Fruit fly (Drosophila melanogaster) whole organism, embryonic: ENCODE results near the gene CG43980.
A peak's percentile ranks its signal among the peaks of the same experiment; 100 is the strongest.

Experiments used
- ATbp ChIP-seq: fragments of 200-800 bp; sonication (Bioruptor generic); optimal IDR thresholded peaks from 2 replicates; lab custom pipeline; 2017; ENCODE audit warnings: missing biosample characterization, mild to moderate bottlenecking, missing genetic modification characterization, missing genetic modification reagents
- Abd-B ChIP-seq: fragments of 200-800 bp; sonication (Bioruptor generic); optimal IDR thresholded peaks from 2 replicates; lab custom pipeline; 2018; ENCODE audit warnings: missing biosample characterization, mild to moderate bottlenecking, missing genetic modification characterization, moderate library complexity
- Atf6 ChIP-seq: fragments of 200-800 bp; sonication (Bioruptor generic); IDR thresholded peaks from 2 replicates; pipeline ENCODE4 v1.3.6; 2022; ENCODE audit warnings: missing biosample characterization, missing genetic modification characterization
- Bteb2 ChIP-seq: fragments of 200-800 bp; sonication (Bioruptor generic); optimal IDR thresholded peaks from 2 replicates; lab custom pipeline; 2016; ENCODE audit warnings: missing biosample characterization, missing genetic modification characterization
- CG10147 ChIP-seq: fragments of 200-800 bp; sonication (Bioruptor generic); optimal IDR thresholded peaks from 2 replicates; lab custom pipeline; 2019; ENCODE audit warnings: missing biosample characterization, mild to moderate bottlenecking, missing genetic modification characterization, moderate library complexity
- CG11696 ChIP-seq: fragments of 200-800 bp; sonication (Bioruptor generic); IDR thresholded peaks from 2 replicates; pipeline ENCODE4 v1.3.6; 2022; ENCODE audit warnings: missing biosample characterization, missing genetic modification characterization
- CG12659 ChIP-seq: fragments of 200-800 bp; sonication (Bioruptor generic); optimal IDR thresholded peaks from 3 replicates; lab custom pipeline; 2017; ENCODE audit warnings: mild to moderate bottlenecking, missing biosample characterization, missing genetic modification reagents, missing genetic modification characterization
- CG13123 ChIP-seq: fragments of 200-800 bp; sonication (Bioruptor generic); optimal IDR thresholded peaks from 2 replicates; lab custom pipeline; 2016; ENCODE audit warnings: missing biosample characterization, missing genetic modification characterization
- CG13287 ChIP-seq: fragments of 200-800 bp; sonication (Bioruptor generic); IDR thresholded peaks from 2 replicates; pipeline ENCODE4 v1.3.6; 2022; ENCODE audit warnings: missing biosample characterization, missing genetic modification characterization; ENCODE audit not compliant: partially characterized antibody
- CG17361 ChIP-seq: fragments of 200-800 bp; sonication (Bioruptor generic); IDR thresholded peaks from 3 replicates; pipeline ENCODE4 v1.3.6; 2022; ENCODE audit warnings: missing biosample characterization, missing genetic modification characterization
- CG17912 ChIP-seq: fragments of 200-800 bp; sonication (Bioruptor generic); optimal IDR thresholded peaks from 2 replicates; lab custom pipeline; 2018; ENCODE audit warnings: missing biosample characterization, mild to moderate bottlenecking, missing genetic modification characterization
- CG18262 ChIP-seq: fragments of 200-800 bp; optimal IDR thresholded peaks from 3 replicates; lab custom pipeline; 2019; ENCODE audit warnings: missing biosample characterization, mild to moderate bottlenecking, missing genetic modification characterization, moderate library complexity
- CG2120 ChIP-seq: fragments of 200-800 bp; sonication (Bioruptor generic); optimal IDR thresholded peaks from 3 replicates; lab custom pipeline; 2016; ENCODE audit warnings: missing biosample characterization, missing genetic modification characterization
- CG2199 ChIP-seq: fragments of 200-800 bp; sonication (Bioruptor generic); IDR thresholded peaks from 3 replicates; pipeline ENCODE4 v1.3.6; 2022; ENCODE audit warnings: missing biosample characterization, missing genetic modification characterization
- CG5245 ChIP-seq: fragments of 200-800 bp; sonication (Bioruptor generic); optimal IDR thresholded peaks from 3 replicates; lab custom pipeline; 2016; ENCODE audit warnings: missing biosample characterization, missing genetic modification characterization
- CG6791 ChIP-seq: fragments of 200-800 bp; sonication (Bioruptor generic); IDR thresholded peaks from 3 replicates; pipeline ENCODE4 v1.3.6; 2022; ENCODE audit warnings: missing biosample characterization, missing genetic modification characterization; ENCODE audit not compliant: partially characterized antibody
- CG6813 ChIP-seq: fragments of 200-800 bp; sonication (Bioruptor generic); optimal IDR thresholded peaks from 2 replicates; lab custom pipeline; 2017; ENCODE audit warnings: missing biosample characterization, missing genetic modification characterization, mild to moderate bottlenecking, moderate library complexity, missing genetic modification reagents
- CG8281 ChIP-seq: fragments of 200-800 bp; sonication (Bioruptor generic); optimal IDR thresholded peaks from 2 replicates; lab custom pipeline; 2018; ENCODE audit warnings: missing biosample characterization, mild to moderate bottlenecking, missing genetic modification characterization, moderate library complexity
- CG9817 ChIP-seq: fragments of 200-800 bp; sonication (Bioruptor generic); optimal IDR thresholded peaks from 2 replicates; lab custom pipeline; 2018; ENCODE audit warnings: missing biosample characterization, mild to moderate bottlenecking, missing genetic modification characterization, moderate library complexity
- Ets97D ChIP-seq: fragments of 200-800 bp; sonication (Bioruptor generic); optimal IDR thresholded peaks from 3 replicates; lab custom pipeline; 2016; ENCODE audit warnings: missing biosample characterization, missing genetic modification characterization
- HHEX ChIP-seq: fragments of 200-800 bp; sonication (Bioruptor generic); optimal IDR thresholded peaks from 3 replicates; lab custom pipeline; 2017; ENCODE audit warnings: missing biosample characterization, mild to moderate bottlenecking, missing genetic modification characterization, missing genetic modification reagents
- Hsf ChIP-seq: fragments of 200-800 bp; sonication (Bioruptor generic); optimal IDR thresholded peaks from 3 replicates; lab custom pipeline; 2016; ENCODE audit warnings: missing biosample characterization, missing genetic modification characterization
- MBD-R2 ChIP-seq: fragments of 200-800 bp; sonication (Bioruptor generic); IDR thresholded peaks from 2 replicates; pipeline ENCODE4 v1.3.6; 2022; ENCODE audit warnings: missing biosample characterization, missing genetic modification characterization
- MESR4 ChIP-seq: fragments of 200-800 bp; sonication (Bioruptor generic); optimal IDR thresholded peaks from 2 replicates; lab custom pipeline; 2018; ENCODE audit warnings: missing biosample characterization, mild to moderate bottlenecking, missing genetic modification characterization, moderate library complexity
- Med ChIP-seq: fragments of 200-800 bp; sonication (Bioruptor generic); peaks from one replicate; lab custom pipeline; 2016; ENCODE audit warnings: missing biosample characterization, missing genetic modification characterization, mild to moderate bottlenecking, inconsistent platforms, moderate library complexity
- Pdp1 ChIP-seq, 2 experiments: fragments of 200-800 bp; sonication (Bioruptor generic); optimal IDR thresholded peaks; 3 replicates each; lab custom pipeline; 2016; ENCODE audit warnings: missing biosample characterization in 2 of 2, missing genetic modification characterization in 2 of 2, mild to moderate bottlenecking in 1 of 2, moderate library complexity in 1 of 2
- Sox102F ChIP-seq: fragments of 200-800 bp; sonication (Bioruptor generic); optimal IDR thresholded peaks from 2 replicates; lab custom pipeline; 2018; ENCODE audit warnings: missing biosample characterization, mild to moderate bottlenecking, missing genetic modification characterization, moderate library complexity
- Ssrp ChIP-seq: fragments of 200-800 bp; sonication (Bioruptor generic); optimal IDR thresholded peaks from 2 replicates; lab custom pipeline; 2018; ENCODE audit warnings: missing biosample characterization, mild to moderate bottlenecking, missing genetic modification characterization, moderate library complexity
- abd-A ChIP-seq: fragments of 200-800 bp; sonication (Bioruptor generic); optimal IDR thresholded peaks from 3 replicates; lab custom pipeline; 2019; ENCODE audit warnings: missing biosample characterization, mild to moderate bottlenecking, missing genetic modification characterization, moderate library complexity
- bab2 ChIP-seq: fragments of 200-800 bp; sonication (Bioruptor generic); optimal IDR thresholded peaks from 2 replicates; lab custom pipeline; 2016; ENCODE audit warnings: missing biosample characterization, missing genetic modification characterization
- cad ChIP-seq: fragments of >200 bp; optimal IDR thresholded peaks from 2 replicates; lab custom pipeline; 2017; ENCODE audit warnings: missing biosample characterization, missing genetic modification characterization
- crc ChIP-seq: fragments of 200-800 bp; sonication (Bioruptor generic); optimal IDR thresholded peaks from 2 replicates; lab custom pipeline; 2016; ENCODE audit warnings: missing biosample characterization, missing genetic modification characterization
- crol ChIP-seq: fragments of 200-800 bp; sonication (Bioruptor generic); IDR thresholded peaks from 2 replicates; pipeline ENCODE4 v1.3.6; 2022; ENCODE audit warnings: missing biosample characterization, missing genetic modification characterization
- esg ChIP-seq: fragments of 200-800 bp; sonication (Bioruptor generic); conservative IDR thresholded peaks from 2 replicates; pipeline ENCODE4 v1.3.6; 2022; ENCODE audit warnings: missing biosample characterization, missing genetic modification characterization
- gce ChIP-seq: fragments of 200-800 bp; sonication (Bioruptor generic); IDR thresholded peaks from 3 replicates; pipeline ENCODE4 v1.3.6; 2022; ENCODE audit warnings: missing biosample characterization, missing genetic modification characterization
- gem ChIP-seq: fragments of 200-800 bp; sonication (Bioruptor generic); optimal IDR thresholded peaks from 2 replicates; lab custom pipeline; 2019; ENCODE audit warnings: missing biosample characterization, mild to moderate bottlenecking, missing genetic modification characterization, moderate library complexity
- gfzf ChIP-seq: fragments of 200-800 bp; sonication (Bioruptor generic); optimal IDR thresholded peaks from 2 replicates; lab custom pipeline; 2016; ENCODE audit warnings: missing biosample characterization, mild to moderate bottlenecking, missing genetic modification characterization, moderate library complexity
- gsb ChIP-seq: fragments of 200-800 bp; sonication (Bioruptor generic); IDR thresholded peaks from 2 replicates; pipeline ENCODE4 v1.3.6; 2022; ENCODE audit warnings: missing biosample characterization, missing genetic modification characterization
- jumu ChIP-seq: fragments of 200-800 bp; sonication (Bioruptor generic); optimal IDR thresholded peaks from 3 replicates; lab custom pipeline; 2016; ENCODE audit warnings: missing biosample characterization, missing genetic modification characterization
- kni ChIP-seq: fragments of 200-800 bp; sonication (Bioruptor generic); optimal IDR thresholded peaks from 3 replicates; lab custom pipeline; 2017; ENCODE audit warnings: mild to moderate bottlenecking, missing biosample characterization, missing genetic modification reagents, missing genetic modification characterization
- knrl ChIP-seq: fragments of 200-800 bp; sonication (Bioruptor generic); IDR thresholded peaks from 3 replicates; pipeline ENCODE4 v1.3.6; 2022; ENCODE audit warnings: missing biosample characterization, missing genetic modification characterization; ENCODE audit not compliant: partially characterized antibody
- luna ChIP-seq: fragments of 200-800 bp; sonication (Bioruptor generic); optimal IDR thresholded peaks from 2 replicates; lab custom pipeline; 2016; ENCODE audit warnings: missing biosample characterization, missing genetic modification characterization
- nau ChIP-seq: fragments of 200-800 bp; sonication (Bioruptor generic); optimal IDR thresholded peaks from 3 replicates; lab custom pipeline; 2017; ENCODE audit warnings: missing biosample characterization, mild to moderate bottlenecking, missing genetic modification characterization, missing genetic modification reagents
- nmo ChIP-seq: fragments of 200-800 bp; sonication (Bioruptor generic); optimal IDR thresholded peaks from 2 replicates; lab custom pipeline; 2018; ENCODE audit warnings: missing biosample characterization, mild to moderate bottlenecking, missing genetic modification characterization, moderate library complexity
- pfk ChIP-seq: fragments of 200-800 bp; sonication (Bioruptor generic); optimal IDR thresholded peaks from 2 replicates; lab custom pipeline; 2018; ENCODE audit warnings: missing biosample characterization, mild to moderate bottlenecking, missing genetic modification characterization, moderate library complexity
- pnt ChIP-seq: fragments of 200-800 bp; sonication (Bioruptor generic); optimal IDR thresholded peaks from 3 replicates; lab custom pipeline; 2016; ENCODE audit warnings: missing biosample characterization, missing genetic modification characterization
- sc ChIP-seq, 3 experiments: fragments of >200 bp in 2 of 3; fragments of 200-800 bp in 1 of 3; sonication (Bioruptor generic) in 1 of 3; optimal IDR thresholded peaks; 2 replicates in 2 of 3; 3 replicates in 1 of 3; lab custom pipeline; 2017; ENCODE audit warnings: mild to moderate bottlenecking in 1 of 3, missing biosample characterization in 1 of 3, missing genetic modification characterization in 1 of 3, missing genetic modification reagents in 1 of 3
- sim ChIP-seq: fragments of 200-800 bp; sonication (Bioruptor generic); IDR thresholded peaks from 2 replicates; pipeline ENCODE4 v1.3.6; 2022; ENCODE audit warnings: missing biosample characterization, missing genetic modification characterization
- slp2 ChIP-seq: fragments of 200-800 bp; sonication (Bioruptor generic); optimal IDR thresholded peaks from 2 replicates; lab custom pipeline; 2016; ENCODE audit warnings: missing biosample characterization, missing genetic modification characterization
- trem ChIP-seq: fragments of 200-800 bp; optimal IDR thresholded peaks from 3 replicates; lab custom pipeline; 2019; ENCODE audit warnings: missing biosample characterization, mild to moderate bottlenecking, missing genetic modification characterization, moderate library complexity

The CG43980 gene

dm6 chr3L:21640815-21641214 lies 3.9 kb upstream of the CG43980 start, which contains the start of gene Atox1 (continued):
- TF ChIP-seq Atf6, result no peak
- peak; percentile 35 for TF ChIP-seq luna (GFP tag; lab: Kevin White, UChicago)
- TF ChIP-seq Bteb2, result peak; percentile 7
- TF ChIP-seq CG17912 (GFP tag; lab: Kevin White, UChicago), result peak; percentile 72
- no peak for TF ChIP-seq Sox102F (GFP tag; lab: Kevin White, UChicago)
- TF ChIP-seq trem (tag; lab: Kevin White, UChicago), result peak; percentile 60
- TF ChIP-seq nmo, result peak; percentile 67
- peak; percentile 24 for TF ChIP-seq jumu (GFP tag; lab: Kevin White, UChicago)
- TF ChIP-seq CG12659 (GFP tag; lab: Kevin White, UChicago), result peak; percentile 65
- peak; percentile 10 to 53 for TF ChIP-seq Pdp1 (GFP tag; optimal IDR thresholded peaks at IDR 0.05; lab: Kevin White, UChicago)
- TF ChIP-seq knrl (GFP tag; lab: Robert Waterston, UW), result peak; percentile 48; the same call in 1 of the 3 replicates
- peak; percentile 49; the same call in 1 of the 3 replicates for TF ChIP-seq CG17361
- TF ChIP-seq CG6791, result 0 out of 3 replicates have a peak, but pooled peaks have one; percentile 39
- peak; percentile 77 for TF ChIP-seq CG2199 (GFP tag; lab: Robert Waterston, UW)
- TF ChIP-seq Ssrp (tag; lab: Kevin White, UChicago), result no peak
- TF ChIP-seq bab2 (GFP tag; lab: Kevin White, UChicago), result no peak
- TF ChIP-seq CG8281 (tag; lab: Kevin White, UChicago), result no peak
- TF ChIP-seq CG13123 (GFP tag; lab: Kevin White, UChicago), result no peak
- TF ChIP-seq Ets97D (GFP tag; lab: Kevin White, UChicago), result peak; percentile 96
- TF ChIP-seq nau, result no peak
- TF ChIP-seq MESR4 (GFP tag; lab: Kevin White, UChicago), result peak; percentile 75
- peak; percentile 8 for TF ChIP-seq kni (GFP tag; lab: Kevin White, UChicago)
- no peak for TF ChIP-seq CG5245 (GFP tag; lab: Kevin White, UChicago)
- no peak for TF ChIP-seq gem
- TF ChIP-seq crol, result no peak
- no peak for TF ChIP-seq abd-A (tag; lab: Kevin White, UChicago)
- peak; percentile 80 for TF ChIP-seq Abd-B (GFP tag; lab: Kevin White, UChicago)
- TF ChIP-seq crc (GFP tag; lab: Kevin White, UChicago), result no peak
- TF ChIP-seq gce (GFP tag; lab: Robert Waterston, UW), result no peak
- peak; percentile 17 for TF ChIP-seq slp2
- TF ChIP-seq sc (optimal IDR thresholded peaks at IDR 0.05; lab: Kevin White, UChicago), result no peak
- TF ChIP-seq sc (GFP tag; optimal IDR thresholded peaks at IDR 0.05; lab: Kevin White, UChicago), result no peak
- TF ChIP-seq CG13287 (GFP tag; lab: Robert Waterston, UW), result peak; percentile 63
- no peak for TF ChIP-seq ATbp (GFP tag; lab: Kevin White, UChicago)
- peak; percentile 63 for TF ChIP-seq CG9817 (tag; lab: Kevin White, UChicago)
- no peak for TF ChIP-seq pnt (GFP tag; lab: Kevin White, UChicago)
- TF ChIP-seq MBD-R2 (GFP tag; lab: Robert Waterston, UW), result peak; percentile 80
- TF ChIP-seq CG11696 (GFP tag; lab: Robert Waterston, UW), result no peak
- no peak for TF ChIP-seq sim
- peak; percentile 99 for TF ChIP-seq gfzf (GFP tag; lab: Kevin White, UChicago)
- peak; percentile 16 for TF ChIP-seq Hsf (GFP tag; lab: Kevin White, UChicago)
- peak; percentile 37 for TF ChIP-seq CG2120 (GFP tag; lab: Kevin White, UChicago)
- peak; percentile 49 for TF ChIP-seq pfk (GFP tag; lab: Kevin White, UChicago)
- TF ChIP-seq CG6813 (GFP tag; lab: Kevin White, UChicago), result no peak
- no peak for TF ChIP-seq gsb (GFP tag; lab: Robert Waterston, UW)
- no peak for TF ChIP-seq esg (GFP tag; lab: Robert Waterston, UW)
- TF ChIP-seq CG18262 (tag; lab: Kevin White, UChicago), result no peak
- TF ChIP-seq Med, result peak; percentile 92
- TF ChIP-seq HHEX, result peak; percentile 6
- peak; percentile 8 for TF ChIP-seq cad (GFP tag; lab: Kevin White, UChicago)
- TF ChIP-seq CG10147 (GFP tag; lab: Kevin White, UChicago), result peak; percentile 46
